Fruit fly (Drosophila melanogaster): ENCODE measurements around the gene Rrp46.
A peak's percentile ranks its signal among the peaks of the same experiment; 100 is the strongest.

Gene Rrp46

dm6 chr3R:10433408-10433980 lies 20.4 kb downstream of the Rrp46 start:
- TF ChIP-seq D1 (tag; optimal IDR thresholded peaks at IDR 0.05) (no peak), EcR (GFP tag; optimal IDR thresholded peaks at IDR 0.05) (no peak), CG12605 (GFP tag; IDR thresholded peaks at IDR 0.05) (no peak), CG34367 (tag; optimal IDR thresholded peaks at IDR 0.05) (no peak), Pif1A (GFP tag; optimal IDR thresholded peaks at IDR 0.05) (no peak), fd96Ca (GFP tag; IDR thresholded peaks at IDR 0.05) (no peak), Snoo (tag; optimal IDR thresholded peaks at IDR 0.05) (no peak), CG8159 (tag; optimal IDR thresholded peaks at IDR 0.05) (no peak), CG15710 (tag; optimal IDR thresholded peaks at IDR 0.05) (no peak), gl (tag; optimal IDR thresholded peaks at IDR 0.05) (no peak), CG14655 (GFP tag; optimal IDR thresholded peaks at IDR 0.05) (no peak), CG10348 (GFP tag; IDR thresholded peaks at IDR 0.05) (no peak), CG13204 (GFP tag; optimal IDR thresholded peaks at IDR 0.05) (no peak), CG4496 (GFP tag; IDR thresholded peaks at IDR 0.05) (no peak), CG9948 (tag; optimal IDR thresholded peaks at IDR 0.05) (no peak), CG8301 (tag; optimal IDR thresholded peaks at IDR 0.05) (no peak), Pif1B (GFP tag; optimal IDR thresholded peaks at IDR 0.05) (no peak), CG32121 (GFP tag; IDR thresholded peaks at IDR 0.05) (no peak), rn (GFP tag; IDR thresholded peaks at IDR 0.05) (no peak), CG17806 (tag; optimal IDR thresholded peaks at IDR 0.05) (no peak)

DNA sequence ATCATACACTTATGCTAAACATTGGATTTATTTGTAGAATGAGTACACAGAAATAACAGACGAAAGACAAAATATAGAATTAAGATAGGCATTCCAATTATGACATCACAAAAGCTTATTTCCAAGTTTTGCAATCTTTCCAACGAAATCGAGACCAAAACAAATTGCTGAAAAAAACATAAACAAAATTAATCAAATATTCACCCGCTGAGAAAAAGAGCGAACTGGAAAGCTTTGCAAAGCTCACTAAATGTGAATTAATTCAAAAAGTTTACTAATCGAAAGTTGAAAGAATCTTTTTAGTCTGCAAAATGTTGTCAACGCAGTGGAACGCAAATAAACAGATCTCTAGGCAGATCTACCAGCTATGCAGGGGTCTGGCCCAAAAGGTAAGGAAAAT lies 21.4 kb downstream of the Rrp46 start, which contains the start of gene Cyp12e1:
Cyp12e1 (plus strand) TSS at position 301 of the 400 bp plus-strand sequence.
- TF ChIP-seq CG12605 (GFP tag; IDR thresholded peaks at IDR 0.05) = no peak
- TF ChIP-seq EcR (GFP tag; optimal IDR thresholded peaks at IDR 0.05) = no peak
- TF ChIP-seq CG10348 (GFP tag; IDR thresholded peaks at IDR 0.05) = no peak
- TF ChIP-seq Pif1A (GFP tag; optimal IDR thresholded peaks at IDR 0.05) = no peak
- TF ChIP-seq CG17806 (tag; optimal IDR thresholded peaks at IDR 0.05) = no peak
- TF ChIP-seq gl (tag; optimal IDR thresholded peaks at IDR 0.05) = no peak
- no peak for TF ChIP-seq CG8301 (tag; optimal IDR thresholded peaks at IDR 0.05)
- no peak for TF ChIP-seq CG13204 (GFP tag; optimal IDR thresholded peaks at IDR 0.05)
- TF ChIP-seq CG34367 (tag; optimal IDR thresholded peaks at IDR 0.05) = no peak
- TF ChIP-seq CG32121 (GFP tag; IDR thresholded peaks at IDR 0.05) = no peak
- no peak for TF ChIP-seq Ets98B (GFP tag; IDR thresholded peaks at IDR 0.05)
- TF ChIP-seq Snoo (tag; optimal IDR thresholded peaks at IDR 0.05) = no peak
- no peak for TF ChIP-seq CG14655 (GFP tag; optimal IDR thresholded peaks at IDR 0.05)
- no peak for TF ChIP-seq rn (GFP tag; IDR thresholded peaks at IDR 0.05)
- no peak for TF ChIP-seq D1 (tag; optimal IDR thresholded peaks at IDR 0.05)

DNA sequence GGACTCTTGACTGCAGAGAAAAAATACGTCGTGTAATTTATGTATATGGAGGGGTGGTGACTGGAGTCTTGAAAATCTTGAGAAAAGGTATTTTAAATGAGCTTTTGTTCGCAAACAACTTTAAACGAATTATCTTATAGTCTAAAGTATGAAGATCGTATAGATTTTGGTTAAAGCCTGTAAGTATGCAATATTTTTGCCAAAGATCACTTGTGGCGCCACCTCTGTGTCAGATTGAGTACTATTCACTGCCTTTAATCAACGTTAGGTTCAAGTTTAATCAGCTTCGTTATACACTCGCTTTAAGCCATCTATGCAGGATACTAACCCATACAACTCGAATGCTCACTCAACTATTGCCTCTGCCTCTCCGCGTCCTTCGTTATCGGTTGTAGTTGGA lies 23.9 kb downstream of the Rrp46 start:
- TF ChIP-seq CG15710 (tag; optimal IDR thresholded peaks at IDR 0.05) (no peak), CG34367 (tag; optimal IDR thresholded peaks at IDR 0.05) (no peak), rn (GFP tag; IDR thresholded peaks at IDR 0.05) (no peak), fd96Ca (GFP tag; IDR thresholded peaks at IDR 0.05) (no peak), Ets98B (GFP tag; IDR thresholded peaks at IDR 0.05) (no peak), EcR (GFP tag; optimal IDR thresholded peaks at IDR 0.05) (no peak), CG13204 (GFP tag; optimal IDR thresholded peaks at IDR 0.05) (no peak), CG14655 (GFP tag; optimal IDR thresholded peaks at IDR 0.05) (no peak), CG12605 (GFP tag; IDR thresholded peaks at IDR 0.05) (no peak), Pif1A (GFP tag; optimal IDR thresholded peaks at IDR 0.05) (no peak), CG8301 (tag; optimal IDR thresholded peaks at IDR 0.05) (no peak), CG17806 (tag; optimal IDR thresholded peaks at IDR 0.05) (no peak), CG8159 (tag; optimal IDR thresholded peaks at IDR 0.05) (no peak), D1 (tag; optimal IDR thresholded peaks at IDR 0.05) (no peak), CG9948 (tag; optimal IDR thresholded peaks at IDR 0.05) (no peak)

DNA sequence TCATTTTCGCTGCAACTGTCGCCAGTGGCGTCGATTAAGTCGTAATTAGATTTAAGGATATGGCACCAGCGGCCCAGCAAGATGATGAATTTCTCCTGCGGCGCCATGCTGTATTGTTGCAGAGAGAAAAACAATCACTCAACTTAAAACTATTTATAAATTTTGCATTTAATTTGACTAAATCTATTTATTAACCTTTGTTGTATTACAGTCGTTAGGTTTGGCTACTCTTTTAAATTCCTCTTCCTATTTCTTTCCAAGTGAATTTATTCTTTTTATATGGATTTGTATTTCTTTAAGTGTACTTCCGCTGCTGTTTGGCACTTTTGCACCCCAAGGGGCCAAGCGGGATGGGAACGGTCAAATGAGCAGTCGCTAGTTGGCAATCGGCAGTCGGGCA lies 35.9 kb downstream of the Rrp46 start:
- no peak for TF ChIP-seq rn (GFP tag; IDR thresholded peaks at IDR 0.05)
- TF ChIP-seq CG15710 (tag; optimal IDR thresholded peaks at IDR 0.05) = no peak
- no peak for TF ChIP-seq D1 (tag; optimal IDR thresholded peaks at IDR 0.05)
- TF ChIP-seq CG14655 (GFP tag; optimal IDR thresholded peaks at IDR 0.05) = no peak
- TF ChIP-seq Ets98B (GFP tag; IDR thresholded peaks at IDR 0.05) = no peak
- no peak for TF ChIP-seq Snoo (tag; optimal IDR thresholded peaks at IDR 0.05)
- no peak for TF ChIP-seq fd96Ca (GFP tag; IDR thresholded peaks at IDR 0.05)
- no peak for TF ChIP-seq CG10348 (GFP tag; IDR thresholded peaks at IDR 0.05)
- no peak for TF ChIP-seq CG17806 (tag; optimal IDR thresholded peaks at IDR 0.05)
- no peak for TF ChIP-seq Pif1B (GFP tag; optimal IDR thresholded peaks at IDR 0.05)
- no peak for TF ChIP-seq CG9948 (tag; optimal IDR thresholded peaks at IDR 0.05)
- no peak for TF ChIP-seq CG8159 (tag; optimal IDR thresholded peaks at IDR 0.05)
- TF ChIP-seq CG13204 (GFP tag; optimal IDR thresholded peaks at IDR 0.05) = no peak
- TF ChIP-seq CG12605 (GFP tag; IDR thresholded peaks at IDR 0.05) = no peak
- no peak for TF ChIP-seq gl (tag; optimal IDR thresholded peaks at IDR 0.05)
- TF ChIP-seq CG34367 (tag; optimal IDR thresholded peaks at IDR 0.05) = no peak

- no peak for TF ChIP-seq CG12605 (GFP tag; IDR thresholded peaks at IDR 0.05)
- TF ChIP-seq Pif1B (GFP tag; optimal IDR thresholded peaks at IDR 0.05) = peak; percentile 61
- peak; percentile 68 for TF ChIP-seq CG14655 (GFP tag; optimal IDR thresholded peaks at IDR 0.05)
- TF ChIP-seq CG4496 (GFP tag; IDR thresholded peaks at IDR 0.05) = peak; percentile 44; the same call in 1 of the 3 replicates
- TF ChIP-seq Snoo (tag; optimal IDR thresholded peaks at IDR 0.05) = peak; percentile 50
- no peak for TF ChIP-seq gl (tag; optimal IDR thresholded peaks at IDR 0.05)
- TF ChIP-seq rn (GFP tag; IDR thresholded peaks at IDR 0.05) = no peak
- TF ChIP-seq Pif1A (GFP tag; optimal IDR thresholded peaks at IDR 0.05) = peak; percentile 54
- no peak for TF ChIP-seq fd96Ca (GFP tag; IDR thresholded peaks at IDR 0.05)
- peak; percentile 13 for TF ChIP-seq D1 (tag; optimal IDR thresholded peaks at IDR 0.05)
- TF ChIP-seq Ets98B (GFP tag; IDR thresholded peaks at IDR 0.05) = 0 out of 2 replicates have a peak, but pooled peaks have one; percentile 45
- TF ChIP-seq CG34367 (tag; optimal IDR thresholded peaks at IDR 0.05) = peak; percentile 59
- TF ChIP-seq CG8301 (tag; optimal IDR thresholded peaks at IDR 0.05) = peak; percentile 34
- TF ChIP-seq CG15710 (tag; optimal IDR thresholded peaks at IDR 0.05) = peak; percentile 75
- TF ChIP-seq CG8159 (tag; optimal IDR thresholded peaks at IDR 0.05) = peak; percentile 81
- peak; percentile 68 for TF ChIP-seq CG9948 (tag; optimal IDR thresholded peaks at IDR 0.05)
- TF ChIP-seq CG17806 (tag; optimal IDR thresholded peaks at IDR 0.05) = peak; percentile 82
Observed at dm6 chr3R:10454909-10455308, 41.8 kb downstream of the Rrp46 start.

All from whole organism, pupa.